Worm (Caenorhabditis elegans) whole organism, early embryonic: ENCODE results near the gene ZK632.4.

Experiments used
- B0310.2 ChIP-seq: sonication (generic microtip); optimal IDR thresholded peaks from 2 replicates; lab custom pipeline; 2016; ENCODE audit warnings: mild to moderate bottlenecking, missing genetic modification characterization, missing compliant biosample characterization
- F13C5.2 ChIP-seq: sonication (generic microtip); optimal IDR thresholded peaks from 2 replicates; lab custom pipeline; 2017; ENCODE audit warnings: mild to moderate bottlenecking, missing genetic modification characterization, inconsistent platforms, missing compliant biosample characterization
- aly-1 ChIP-seq: sonication (generic microtip); optimal IDR thresholded peaks from 2 replicates; lab custom pipeline; 2016; ENCODE audit warnings: missing genetic modification characterization, missing compliant biosample characterization
- ama-1 ChIP-seq: fragments of 150-350 bp; optimal IDR thresholded peaks from 2 replicates; lab custom pipeline; 2014
- ceh-13 ChIP-seq: fragments of 200-800 bp; sonication (Bioruptor generic); optimal IDR thresholded peaks from 2 replicates; lab custom pipeline; 2018; ENCODE audit warnings: mild to moderate bottlenecking, missing genetic modification characterization, missing compliant biosample characterization
- ceh-36 ChIP-seq: sonication (generic microtip); optimal IDR thresholded peaks from 2 replicates; lab custom pipeline; 2016; ENCODE audit warnings: missing genetic modification characterization, inconsistent platforms, missing compliant biosample characterization
- ets-7 ChIP-seq: sonication (generic microtip); optimal IDR thresholded peaks from 2 replicates; lab custom pipeline; 2016; ENCODE audit warnings: missing genotype, missing genetic modification characterization, missing compliant biosample characterization
- flt-1 ChIP-seq: fragments of 200-800 bp; sonication (Bioruptor generic); IDR thresholded peaks from 2 replicates; pipeline ENCODE4 v1.3.6; 2022; ENCODE audit warnings: missing genetic modification characterization, missing compliant biosample characterization
- hmbx-1 ChIP-seq: sonication (generic microtip); optimal IDR thresholded peaks from 2 replicates; lab custom pipeline; 2016; ENCODE audit warnings: mild to moderate bottlenecking, missing genetic modification characterization, missing compliant biosample characterization
- hmg-4 ChIP-seq: fragments of 200-800 bp; sonication (Bioruptor generic); optimal IDR thresholded peaks from 2 replicates; lab custom pipeline; 2018; ENCODE audit warnings: mild to moderate bottlenecking, missing genetic modification characterization, missing compliant biosample characterization
- hnd-1 ChIP-seq: sonication (generic microtip); optimal IDR thresholded peaks from 2 replicates; lab custom pipeline; 2016; ENCODE audit warnings: missing genetic modification characterization, missing compliant biosample characterization
- pes-1 ChIP-seq: fragments of 200-800 bp; sonication (Bioruptor generic); IDR thresholded peaks from 2 replicates; pipeline ENCODE4 v1.3.6; 2022; ENCODE audit warnings: missing genetic modification reagents, missing genetic modification characterization, missing compliant biosample characterization
- scrt-1 ChIP-seq: fragments of 200-800 bp; sonication (Bioruptor generic); IDR thresholded peaks from 2 replicates; pipeline ENCODE4 v1.3.6; 2022; ENCODE audit warnings: missing genetic modification characterization, missing compliant biosample characterization
- sea-1 ChIP-seq: fragments of 200-800 bp; sonication (Bioruptor generic); conservative IDR thresholded peaks from 2 replicates; pipeline ENCODE4 v1.3.6; 2022; ENCODE audit warnings: missing genetic modification characterization, missing compliant biosample characterization
- tbx-11 ChIP-seq: fragments of 200-800 bp; sonication (Bioruptor generic); IDR thresholded peaks from 2 replicates; pipeline ENCODE4 v1.3.6; 2022; ENCODE audit warnings: missing genetic modification characterization, missing compliant biosample characterization
- tbx-37 ChIP-seq: fragments of 200-800 bp; sonication (Bioruptor generic); conservative IDR thresholded peaks from 2 replicates; pipeline ENCODE4 v1.3.6; 2022; ENCODE audit warnings: missing genetic modification reagents, missing genetic modification characterization, missing compliant biosample characterization
- tra-4 ChIP-seq: sonication (generic microtip); optimal IDR thresholded peaks from 2 replicates; lab custom pipeline; 2017; ENCODE audit warnings: missing genetic modification characterization, missing compliant biosample characterization

ZK632.4 gene

DNA sequence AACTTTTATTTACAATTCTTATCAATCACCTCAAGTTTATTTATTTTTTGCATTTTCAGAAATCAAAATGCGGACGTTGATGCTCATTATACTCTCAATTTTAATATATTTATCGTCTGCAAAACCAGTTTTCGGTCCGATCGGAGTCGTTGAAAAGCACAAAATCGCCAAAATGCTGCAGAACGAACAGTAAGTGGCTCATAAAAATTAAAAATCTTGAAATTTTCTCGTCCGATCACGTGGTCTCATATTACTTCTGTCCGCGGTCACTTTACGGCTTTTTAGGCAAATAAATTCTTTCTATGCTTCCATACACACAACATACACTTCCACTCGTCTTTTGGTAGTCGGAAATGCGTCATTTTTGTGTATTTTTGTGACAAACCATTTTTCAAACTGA is 36.5 kb upstream of the ZK632.4 start, which contains the start of gene K11H3.5:
TSS of gene K11H3.5 (plus strand) at position 54 of the 400 bp plus-strand sequence.
- TF ChIP-seq sea-1 (GFP tag; lab: Robert Waterston, UW) (no peak), hmg-4 (GFP tag; lab: Kevin White, UChicago) (no peak), flt-1 (GFP tag; lab: Robert Waterston, UW) (no peak), hmbx-1 (tag; lab: Kevin White, UChicago) (no peak), aly-1 (no peak), tra-4 (tag; lab: Kevin White, UChicago) (no peak), ama-1 (lab: Kevin White, UChicago) (no peak), tbx-37 (GFP tag; lab: Robert Waterston, UW) (no peak), ceh-36 (tag; lab: Kevin White, UChicago) (no peak), pes-1 (GFP tag; lab: Robert Waterston, UW) (no peak), tbx-11 (GFP tag; lab: Robert Waterston, UW) (no peak), B0310.2 (tag; lab: Kevin White, UChicago) (no peak), scrt-1 (GFP tag; lab: Robert Waterston, UW) (no peak), ceh-13 (GFP tag; lab: Kevin White, UChicago) (no peak), ets-7 (tag; lab: Kevin White, UChicago) (no peak), F13C5.2 (no peak), hnd-1 (no peak)

ce11 chrIII:9834888-9835287 is 27.6 kb upstream of the ZK632.4 start, which contains the start of gene K11H3.8:
Gene K11H3.8 (plus strand): TSS chrIII:9835188.
- TF ChIP-seq tbx-37 (GFP tag; lab: Robert Waterston, UW) (no peak), tra-4 (tag; lab: Kevin White, UChicago) (no peak), aly-1 (no peak), ama-1 (lab: Kevin White, UChicago) (no peak), B0310.2 (tag; lab: Kevin White, UChicago) (no peak), ceh-36 (tag; lab: Kevin White, UChicago) (no peak), ceh-13 (GFP tag; lab: Kevin White, UChicago) (no peak), hmbx-1 (tag; lab: Kevin White, UChicago) (no peak), scrt-1 (GFP tag; lab: Robert Waterston, UW) (no peak)

DNA sequence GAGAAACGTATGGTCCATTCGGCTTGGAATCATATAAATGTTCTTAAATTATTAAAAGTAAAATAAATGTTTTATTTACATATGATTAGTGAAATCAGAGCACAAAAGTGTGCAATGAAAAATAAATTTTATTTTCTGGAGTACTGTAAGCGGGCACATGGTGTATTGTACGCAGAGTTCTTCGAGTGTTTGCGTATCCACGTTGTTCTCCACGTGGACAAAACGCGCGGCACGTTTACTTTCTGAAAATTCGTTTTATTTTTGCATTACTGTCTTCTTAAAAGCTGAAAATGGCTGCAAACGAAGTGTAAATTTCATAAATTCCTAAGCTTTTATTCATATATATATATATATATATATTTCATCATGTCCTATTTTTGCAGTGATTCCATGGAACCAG is 25.3 kb upstream of the ZK632.4 start:
- TF ChIP-seq ceh-36 (tag; lab: Kevin White, UChicago) (no peak), flt-1 (GFP tag; lab: Robert Waterston, UW) (no peak), tra-4 (tag; lab: Kevin White, UChicago) (no peak), hmg-4 (GFP tag; lab: Kevin White, UChicago) (no peak), hmbx-1 (tag; lab: Kevin White, UChicago) (no peak), ama-1 (lab: Kevin White, UChicago) (no peak), F13C5.2 (no peak), pes-1 (GFP tag; lab: Robert Waterston, UW) (no peak), hnd-1 (no peak)

ce11 chrIII:9830502-9830901 is 23.2 kb upstream of the ZK632.4 start, which contains the start of gene ZK632.12:
Gene ZK632.12 (plus strand): TSS chrIII:9830802.
- TF ChIP-seq ama-1 (lab: Kevin White, UChicago) (no peak), tbx-11 (GFP tag; lab: Robert Waterston, UW) (no peak)

ce11 chrIII:9827163-9827951 is 20.1 kb upstream of the ZK632.4 start, which contains the start of the genes ZK632.10 and ZK632.11:
Gene ZK632.10 (minus strand): TSS chrIII:9827722.
Gene ZK632.11 (plus strand): TSS chrIII:9827915.
- TF ChIP-seq tra-4 (tag; lab: Kevin White, UChicago), result no peak

DNA sequence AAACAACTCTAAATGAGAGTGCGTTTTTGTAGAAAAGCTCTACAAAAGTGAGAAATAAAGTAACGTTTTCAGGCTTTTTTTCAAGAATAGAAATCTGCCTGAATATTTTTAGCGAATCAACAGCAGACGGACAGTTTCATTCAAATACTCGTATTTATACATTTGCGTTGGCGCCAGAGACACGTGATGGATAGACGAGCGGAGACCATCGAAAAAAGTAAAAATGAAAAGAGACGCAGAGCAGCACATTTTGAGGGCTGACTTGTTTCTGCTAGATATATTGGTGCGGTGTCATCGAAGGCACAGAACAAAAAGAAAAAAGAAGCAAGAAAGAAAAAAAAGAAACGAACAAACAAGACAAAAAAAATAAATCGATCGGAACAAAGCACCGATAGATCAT is 18.8 kb upstream of the ZK632.4 start:
- TF ChIP-seq hnd-1 (no peak), tbx-37 (GFP tag; lab: Robert Waterston, UW) (no peak), ceh-13 (GFP tag; lab: Kevin White, UChicago) (no peak), ceh-36 (tag; lab: Kevin White, UChicago) (no peak), B0310.2 (tag; lab: Kevin White, UChicago) (no peak), tbx-11 (GFP tag; lab: Robert Waterston, UW) (no peak), hmg-4 (GFP tag; lab: Kevin White, UChicago) (no peak), flt-1 (GFP tag; lab: Robert Waterston, UW) (no peak), scrt-1 (GFP tag; lab: Robert Waterston, UW) (no peak), ama-1 (lab: Kevin White, UChicago) (no peak), pes-1 (GFP tag; lab: Robert Waterston, UW) (no peak), hmbx-1 (tag; lab: Kevin White, UChicago) (no peak)

- TF ChIP-seq ceh-13 (GFP tag; lab: Kevin White, UChicago) (no peak), ama-1 (lab: Kevin White, UChicago) (no peak), flt-1 (GFP tag; lab: Robert Waterston, UW) (no peak), F13C5.2 (no peak), ets-7 (tag; lab: Kevin White, UChicago) (no peak), hmg-4 (GFP tag; lab: Kevin White, UChicago) (no peak), hnd-1 (no peak), ceh-36 (tag; lab: Kevin White, UChicago) (no peak), sea-1 (GFP tag; lab: Robert Waterston, UW) (no peak), tbx-11 (GFP tag; lab: Robert Waterston, UW) (no peak), aly-1 (no peak), scrt-1 (GFP tag; lab: Robert Waterston, UW) (no peak), tbx-37 (GFP tag; lab: Robert Waterston, UW) (no peak), tra-4 (tag; lab: Kevin White, UChicago) (no peak), B0310.2 (tag; lab: Kevin White, UChicago) (no peak)
These were observed 18.0 kb upstream of the ZK632.4 start, which contains the start of gene ZK632.9 for ce11 chrIII:9825073-9825828. Gene ZK632.9 (minus strand): TSS chrIII:9825432.
